Worm (Caenorhabditis elegans) whole organism, L4 larva: ENCODE data around the gene T07C12.10.

ENCODE experiments used
- ama-1 ChIP-seq: fragments of 150-350 bp; optimal IDR thresholded peaks from 2 replicates; lab custom pipeline; 2014; ENCODE audit warnings: inconsistent platforms, mixed read lengths
- dmd-9 ChIP-seq: fragments of 200-800 bp; sonication (Bioruptor generic); IDR thresholded peaks from 2 replicates; pipeline ENCODE4 v1.3.6; 2022; ENCODE audit warnings: missing genetic modification reagents, missing genetic modification characterization, missing compliant biosample characterization
- egl-27 ChIP-seq: sonication (generic microtip); optimal IDR thresholded peaks from 3 replicates; lab custom pipeline; 2017; ENCODE audit warnings: missing biosample characterization, missing genetic modification reagents, missing genetic modification characterization
- lin-39 ChIP-seq: fragments of 150-350 bp; optimal IDR thresholded peaks from 2 replicates; lab custom pipeline; 2014; ENCODE audit warnings: missing biosample characterization, missing genetic modification reagents, missing genetic modification characterization

DNA sequence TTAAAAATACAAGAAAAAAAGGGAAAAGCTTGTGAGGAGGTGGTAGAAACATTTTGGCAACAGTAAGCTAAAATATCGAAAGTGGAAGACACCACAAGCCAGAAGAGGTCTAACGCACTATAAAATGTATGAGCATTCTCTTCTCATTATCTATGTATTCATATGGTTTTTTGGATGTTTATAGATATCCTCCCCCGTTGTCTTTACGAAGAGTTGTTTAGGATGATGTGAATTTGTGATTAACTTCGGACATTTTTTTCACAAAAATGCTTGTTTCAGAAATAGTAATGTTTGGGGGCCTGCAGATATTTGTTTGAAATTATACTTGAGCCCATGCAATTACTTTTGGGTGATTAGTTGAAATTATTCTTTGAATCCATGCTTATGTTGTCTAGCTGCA, 45.3 kb downstream of the T07C12.10 start, which contains the start of gene mec-9:
- TF ChIP-seq dmd-9 (GFP tag; lab: Robert Waterston, UW) = no peak
- no peak for TF ChIP-seq egl-27 (tag; lab: Kevin White, UChicago)
- no peak for TF ChIP-seq lin-39 (tag; lab: Kevin White, UChicago)
- no peak for TF ChIP-seq ama-1 (lab: Kevin White, UChicago)
